Fruit fly (Drosophila melanogaster) whole organism, embryonic: ENCODE data around the gene Tom40.
A peak's percentile ranks its signal among the peaks of the same experiment; 100 is the strongest.

Source experiments
- CG10366 ChIP-seq: fragments of 200-800 bp; sonication (Bioruptor generic); IDR thresholded peaks from 2 replicates; pipeline ENCODE4 v1.3.6; 2022; ENCODE audit warnings: missing biosample characterization, missing genetic modification characterization
- CG14965 ChIP-seq: fragments of 200-800 bp; sonication (Bioruptor generic); optimal IDR thresholded peaks from 2 replicates; lab custom pipeline; 2016; ENCODE audit warnings: missing biosample characterization, missing genetic modification characterization, borderline replicate concordance
- CG15696 ChIP-seq: fragments of 200-800 bp; sonication (Bioruptor generic); optimal IDR thresholded peaks from 2 replicates; lab custom pipeline; 2019; ENCODE audit warnings: missing biosample characterization, mild to moderate bottlenecking, missing genetic modification characterization, moderate library complexity
- CG1647 ChIP-seq: fragments of 200-800 bp; sonication (Bioruptor generic); optimal IDR thresholded peaks from 3 replicates; lab custom pipeline; 2016; ENCODE audit warnings: missing biosample characterization, missing genetic modification characterization
- CG16863 ChIP-seq: fragments of 200-800 bp; sonication (Bioruptor generic); optimal IDR thresholded peaks from 3 replicates; lab custom pipeline; 2016; ENCODE audit warnings: missing biosample characterization, missing genetic modification characterization
- CG17612 ChIP-seq: fragments of 200-800 bp; sonication (Bioruptor generic); IDR thresholded peaks from 2 replicates; pipeline ENCODE4 v1.3.6; 2022; ENCODE audit warnings: missing biosample characterization, missing genetic modification characterization
- CG2199 ChIP-seq: fragments of 200-800 bp; sonication (Bioruptor generic); IDR thresholded peaks from 3 replicates; pipeline ENCODE4 v1.3.6; 2022; ENCODE audit warnings: missing biosample characterization, missing genetic modification characterization
- CG2202 ChIP-seq: fragments of 200-800 bp; sonication (Bioruptor generic); optimal IDR thresholded peaks from 2 replicates; lab custom pipeline; 2018; ENCODE audit warnings: missing biosample characterization, mild to moderate bottlenecking, missing genetic modification characterization
- CG30020 ChIP-seq: fragments of 200-800 bp; optimal IDR thresholded peaks from 2 replicates; lab custom pipeline; 2019; ENCODE audit warnings: missing biosample characterization, mild to moderate bottlenecking, missing genetic modification characterization, moderate library complexity
- CG31365 ChIP-seq: fragments of 200-800 bp; sonication (Bioruptor generic); optimal IDR thresholded peaks from 2 replicates; lab custom pipeline; 2018; ENCODE audit warnings: missing biosample characterization, mild to moderate bottlenecking, missing genetic modification characterization
- CG31441 ChIP-seq: fragments of 200-800 bp; sonication (Bioruptor generic); IDR thresholded peaks from 2 replicates; pipeline ENCODE4 v1.3.6; 2022; ENCODE audit warnings: missing biosample characterization, missing genetic modification characterization
- CG32772 ChIP-seq: fragments of 200-800 bp; sonication (Bioruptor generic); IDR thresholded peaks from 2 replicates; pipeline ENCODE4 v1.3.6; 2022; ENCODE audit warnings: missing biosample characterization, missing genetic modification characterization
- CG3407 ChIP-seq: fragments of 200-800 bp; sonication (Bioruptor generic); optimal IDR thresholded peaks from 2 replicates; lab custom pipeline; 2018; ENCODE audit warnings: missing biosample characterization, mild to moderate bottlenecking, missing genetic modification characterization
- CG4282 ChIP-seq: fragments of 200-800 bp; sonication (Bioruptor generic); optimal IDR thresholded peaks from 2 replicates; lab custom pipeline; 2016; ENCODE audit warnings: missing biosample characterization, missing genetic modification characterization
- CG7839 ChIP-seq: fragments of 200-800 bp; sonication (Bioruptor generic); optimal IDR thresholded peaks from 3 replicates; lab custom pipeline; 2018; ENCODE audit warnings: missing biosample characterization, mild to moderate bottlenecking, missing genetic modification characterization, moderate library complexity
- CG8290 ChIP-seq, 3 experiments: fragments of 200-800 bp; sonication (Bioruptor generic); optimal IDR thresholded peaks; 2 replicates each; lab custom pipeline; 2016 to 2019; ENCODE audit warnings: missing biosample characterization in 3 of 3, missing genetic modification characterization in 3 of 3, mild to moderate bottlenecking in 2 of 3, moderate library complexity in 1 of 3
- CG8924 ChIP-seq: fragments of 200-800 bp; optimal IDR thresholded peaks from 3 replicates; lab custom pipeline; 2019; ENCODE audit warnings: missing biosample characterization, mild to moderate bottlenecking, missing genetic modification characterization, moderate library complexity
- CG9215 ChIP-seq: fragments of 200-800 bp; sonication (Bioruptor generic); IDR thresholded peaks from 2 replicates; pipeline ENCODE4 v1.3.6; 2022; ENCODE audit warnings: missing biosample characterization, missing genetic modification characterization
- Dip3 ChIP-seq: fragments of 200-800 bp; sonication (Bioruptor generic); optimal IDR thresholded peaks from 3 replicates; lab custom pipeline; 2016; ENCODE audit warnings: missing biosample characterization, missing genetic modification characterization
- H2.0 ChIP-seq: fragments of 200-800 bp; sonication (Bioruptor generic); IDR thresholded peaks from 2 replicates; pipeline ENCODE4 v1.3.6; 2022; ENCODE audit warnings: missing biosample characterization, missing genetic modification characterization
- Hey ChIP-seq: fragments of 200-800 bp; sonication (Bioruptor generic); optimal IDR thresholded peaks from 3 replicates; lab custom pipeline; 2018; ENCODE audit warnings: missing biosample characterization, mild to moderate bottlenecking, missing genetic modification characterization
- Hsf ChIP-seq: fragments of 200-800 bp; sonication (Bioruptor generic); optimal IDR thresholded peaks from 3 replicates; lab custom pipeline; 2016; ENCODE audit warnings: missing biosample characterization, missing genetic modification characterization
- Lim3 ChIP-seq: fragments of 200-800 bp; sonication (Bioruptor generic); IDR thresholded peaks from 2 replicates; pipeline ENCODE4 v1.3.6; 2022; ENCODE audit warnings: missing biosample characterization, missing genetic modification characterization
- MBD-R2 ChIP-seq: fragments of 200-800 bp; sonication (Bioruptor generic); IDR thresholded peaks from 2 replicates; pipeline ENCODE4 v1.3.6; 2022; ENCODE audit warnings: missing biosample characterization, missing genetic modification characterization
- MTF-1 ChIP-seq: fragments of 200-800 bp; sonication (Bioruptor generic); optimal IDR thresholded peaks from 2 replicates; lab custom pipeline; 2018; ENCODE audit warnings: missing biosample characterization, mild to moderate bottlenecking, missing genetic modification characterization, borderline replicate concordance
- Mes4 ChIP-seq: fragments of 200-800 bp; sonication (Bioruptor generic); optimal IDR thresholded peaks from 2 replicates; lab custom pipeline; 2016; ENCODE audit warnings: missing biosample characterization, missing genetic modification characterization
- Nf-YA ChIP-seq: fragments of 200-800 bp; sonication (Bioruptor generic); IDR thresholded peaks from 2 replicates; pipeline ENCODE4 v1.3.6; 2022; ENCODE audit warnings: missing biosample characterization, missing genetic modification characterization
- Optix ChIP-seq: fragments of 200-800 bp; sonication (Bioruptor generic); IDR thresholded peaks from 3 replicates; pipeline ENCODE4 v1.3.6; 2022; ENCODE audit warnings: missing biosample characterization, missing genetic modification characterization
- Pdp1 ChIP-seq, 2 experiments: fragments of 200-800 bp; sonication (Bioruptor generic); optimal IDR thresholded peaks; 3 replicates each; lab custom pipeline; 2016; ENCODE audit warnings: missing biosample characterization in 2 of 2, missing genetic modification characterization in 2 of 2, mild to moderate bottlenecking in 1 of 2, moderate library complexity in 1 of 2
- Xbp1 ChIP-seq: fragments of 200-800 bp; sonication (Bioruptor generic); optimal IDR thresholded peaks from 3 replicates; lab custom pipeline; 2016; ENCODE audit warnings: missing biosample characterization, mild to moderate bottlenecking, missing genetic modification characterization
- al ChIP-seq: fragments of 200-800 bp; sonication (Bioruptor generic); IDR thresholded peaks from 2 replicates; pipeline ENCODE4 v1.3.6; 2022; ENCODE audit warnings: missing biosample characterization, missing genetic modification characterization
- bcd ChIP-seq: fragments of 200-800 bp; sonication (Bioruptor generic); optimal IDR thresholded peaks from 2 replicates; lab custom pipeline; 2017; ENCODE audit warnings: missing biosample characterization, mild to moderate bottlenecking, missing genetic modification characterization
- crc ChIP-seq: fragments of 200-800 bp; sonication (Bioruptor generic); optimal IDR thresholded peaks from 2 replicates; lab custom pipeline; 2016; ENCODE audit warnings: missing biosample characterization, missing genetic modification characterization
- dysf ChIP-seq: fragments of 200-800 bp; sonication (Bioruptor generic); IDR thresholded peaks from 3 replicates; pipeline ENCODE4 v1.3.6; 2022; ENCODE audit warnings: missing biosample characterization, missing genetic modification characterization
- ind ChIP-seq: fragments of 200-800 bp; sonication (Bioruptor generic); optimal IDR thresholded peaks from 3 replicates; lab custom pipeline; 2016; ENCODE audit warnings: missing biosample characterization, missing genetic modification characterization
- kni ChIP-seq: fragments of 200-800 bp; sonication (Bioruptor generic); optimal IDR thresholded peaks from 3 replicates; lab custom pipeline; 2017; ENCODE audit warnings: mild to moderate bottlenecking, missing biosample characterization, missing genetic modification reagents, missing genetic modification characterization
- lov ChIP-seq, 2 experiments: fragments of 200-800 bp in 1 of 2; fragments of >200 bp in 1 of 2; sonication (Bioruptor generic) in 1 of 2; IDR thresholded peaks in 1 of 2; optimal IDR thresholded peaks in 1 of 2; 2 replicates in 1 of 2; 3 replicates in 1 of 2; pipeline versions ENCODE4 v1.3.6 to Lab custom; 2017 to 2022; ENCODE audit warnings: missing biosample characterization in 1 of 2, missing genetic modification characterization in 1 of 2
- nom ChIP-seq: fragments of 200-800 bp; sonication (Bioruptor generic); optimal IDR thresholded peaks from 2 replicates; lab custom pipeline; 2017; ENCODE audit warnings: missing biosample characterization, missing genetic modification characterization, mild to moderate bottlenecking, moderate library complexity, missing genetic modification reagents
- psq ChIP-seq: fragments of 200-800 bp; sonication (Bioruptor generic); optimal IDR thresholded peaks from 2 replicates; lab custom pipeline; 2017; ENCODE audit warnings: missing biosample characterization, missing genetic modification characterization
- row ChIP-seq: fragments of 200-800 bp; sonication (Bioruptor generic); IDR thresholded peaks from 3 replicates; pipeline ENCODE4 v1.3.6; 2022; ENCODE audit warnings: missing biosample characterization, missing genetic modification characterization
- schlank ChIP-seq: fragments of 200-800 bp; sonication (Bioruptor generic); optimal IDR thresholded peaks from 2 replicates; lab custom pipeline; 2018; ENCODE audit warnings: missing biosample characterization, mild to moderate bottlenecking, missing genetic modification characterization
- scrt ChIP-seq: fragments of 200-800 bp; sonication (Bioruptor generic); optimal IDR thresholded peaks from 2 replicates; lab custom pipeline; 2018; ENCODE audit warnings: missing biosample characterization, mild to moderate bottlenecking, missing genetic modification characterization, moderate library complexity
- sens-2 ChIP-seq: fragments of 200-800 bp; sonication (Bioruptor generic); IDR thresholded peaks from 2 replicates; pipeline ENCODE4 v1.3.6; 2022; ENCODE audit warnings: missing biosample characterization, missing genetic modification characterization
- sna ChIP-seq: fragments of 200-800 bp; sonication (Bioruptor generic); IDR thresholded peaks from 2 replicates; pipeline ENCODE4 v1.3.6; 2022; ENCODE audit warnings: missing biosample characterization, missing genetic modification characterization; ENCODE audit not compliant: partially characterized antibody
- unpg ChIP-seq: fragments of 200-800 bp; sonication (Bioruptor generic); optimal IDR thresholded peaks from 3 replicates; lab custom pipeline; 2018; ENCODE audit warnings: missing biosample characterization, mild to moderate bottlenecking, missing genetic modification characterization, moderate library complexity
- wdn ChIP-seq: fragments of 200-800 bp; sonication (Bioruptor generic); IDR thresholded peaks from 2 replicates; pipeline ENCODE4 v1.3.6; 2022; ENCODE audit warnings: missing biosample characterization, missing genetic modification characterization

The Tom40 gene

dm6 chrX:7699584-7700238, 37.0 kb upstream of the Tom40 start:
- TF ChIP-seq Dip3 (GFP tag; lab: Kevin White, UChicago), result no peak
- peak; percentile 50 for TF ChIP-seq nom (GFP tag; lab: Kevin White, UChicago)
- TF ChIP-seq H2.0 (GFP tag; lab: Robert Waterston, UW), result no peak
- no peak for TF ChIP-seq crc
- no peak for TF ChIP-seq row
- no peak for TF ChIP-seq CG3407 (GFP tag; lab: Kevin White, UChicago)
- TF ChIP-seq, all 482 proteins: peak for 1

DNA sequence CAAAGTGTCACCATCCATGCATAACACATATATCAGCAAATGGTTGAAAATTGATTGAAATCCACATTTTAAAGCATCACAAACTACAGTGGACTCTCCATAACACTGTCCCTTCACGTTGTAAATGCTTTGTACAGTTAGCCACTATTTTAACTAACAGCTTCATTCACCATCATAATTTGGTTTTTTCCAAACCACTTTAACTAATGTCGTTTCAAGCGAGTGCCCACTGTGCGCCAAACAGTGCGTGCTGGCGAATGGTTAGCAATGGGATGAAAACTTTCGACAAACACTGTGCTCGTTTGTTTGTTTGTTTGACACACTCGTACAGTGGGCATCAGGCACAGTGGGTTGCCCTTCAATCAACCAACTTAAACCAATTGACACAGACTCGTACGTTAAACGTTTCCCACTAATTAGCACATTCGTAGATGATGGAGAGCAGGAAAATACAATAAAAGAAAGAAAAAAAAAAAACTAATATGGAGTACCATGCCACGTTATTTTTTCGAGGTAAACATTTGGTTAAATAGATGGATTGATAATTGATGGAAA, 36.4 kb upstream of the Tom40 start:
- TF ChIP-seq sna (no peak), scrt (GFP tag; lab: Kevin White, UChicago) (peak; percentile 78), wdn (GFP tag; lab: Robert Waterston, UW) (peak; percentile 87), CG31365 (peak; percentile 70), MBD-R2 (GFP tag; lab: Robert Waterston, UW) (peak; percentile 86), Hey (tag; lab: Kevin White, UChicago) (peak; percentile 82), CG30020 (tag; lab: Kevin White, UChicago) (peak; percentile 33), Lim3 (GFP tag; lab: Robert Waterston, UW) (peak; percentile 83), psq (GFP tag; lab: Kevin White, UChicago) (peak; percentile 68), unpg (GFP tag; lab: Kevin White, UChicago) (peak; percentile 92), CG10366 (peak; percentile 96), CG32772 (GFP tag; lab: Robert Waterston, UW) (peak; percentile 93), CG2199 (peak; percentile 93), Xbp1 (GFP tag; lab: Kevin White, UChicago) (peak; percentile 95), dysf (GFP tag; lab: Robert Waterston, UW) (peak; percentile 96), CG1647 (GFP tag; lab: Kevin White, UChicago) (peak; percentile 87), CG14965 (GFP tag; lab: Kevin White, UChicago) (peak; percentile 78), crc (peak; percentile 78), ind (GFP tag; lab: Kevin White, UChicago) (peak; percentile 98), CG15696 (tag; lab: Kevin White, UChicago) (peak; percentile 52), H2.0 (GFP tag; lab: Robert Waterston, UW) (peak; percentile 95), al (peak; percentile 90), CG8924 (peak; percentile 90), MTF-1 (GFP tag; lab: Kevin White, UChicago) (peak; percentile 77), bcd (GFP tag; lab: Kevin White, UChicago) (peak; percentile 88), Pdp1 (GFP tag; optimal IDR thresholded peaks at IDR 0.05; lab: Kevin White, UChicago) (peak; percentile 79 to 83), CG16863 (peak; percentile 90), CG8290 (GFP tag; optimal IDR thresholded peaks at IDR 0.05; lab: Kevin White, UChicago) (peak; percentile 18), CG8290 (tag; optimal IDR thresholded peaks at IDR 0.05; lab: Kevin White, UChicago) (peak in 1 of 2 experiments; percentile 99), CG4282 (GFP tag; lab: Kevin White, UChicago) (peak; percentile 89), Hsf (peak; percentile 94), CG31441 (GFP tag; lab: Robert Waterston, UW) (peak; percentile 89), schlank (tag; lab: Kevin White, UChicago) (peak; percentile 87), CG7839 (tag; lab: Kevin White, UChicago) (peak; percentile 95), CG9215 (GFP tag; lab: Robert Waterston, UW) (peak; percentile 89), sens-2 (GFP tag; lab: Robert Waterston, UW) (peak; percentile 89), CG2202 (tag; lab: Kevin White, UChicago) (peak; percentile 37), CG17612 (GFP tag; lab: Robert Waterston, UW) (peak; percentile 84), Optix (GFP tag; lab: Robert Waterston, UW) (peak; percentile 93), kni (peak; percentile 61), Mes4 (GFP tag; lab: Kevin White, UChicago) (peak; percentile 82), lov (optimal IDR thresholded peaks at IDR 0.05; lab: Kevin White, UChicago) (no peak), lov (GFP tag; IDR thresholded peaks at IDR 0.05; lab: Robert Waterston, UW) (peak; percentile 93; the same call in 2 of the 3 replicates), Nf-YA (peak; percentile 84)
